Worm (Caenorhabditis elegans): Measurements from ENCODE around the gene M60.4.

- TF ChIP-seq ztf-23 (GFP tag; IDR thresholded peaks at IDR 0.05) = no peak
- no peak for TF ChIP-seq ref-1 (GFP tag; conservative IDR thresholded peaks at IDR 0.05)
- TF ChIP-seq flt-1 (GFP tag; IDR thresholded peaks at IDR 0.05) = no peak
Observed at ce11 chrX:8185037-8185436, 51.1 kb downstream of the M60.4 start, which contains the start of gene C17H11.5.
